Fruit fly (Drosophila melanogaster): Measurements from ENCODE around the gene BG642312.

BG642312 gene

DNA sequence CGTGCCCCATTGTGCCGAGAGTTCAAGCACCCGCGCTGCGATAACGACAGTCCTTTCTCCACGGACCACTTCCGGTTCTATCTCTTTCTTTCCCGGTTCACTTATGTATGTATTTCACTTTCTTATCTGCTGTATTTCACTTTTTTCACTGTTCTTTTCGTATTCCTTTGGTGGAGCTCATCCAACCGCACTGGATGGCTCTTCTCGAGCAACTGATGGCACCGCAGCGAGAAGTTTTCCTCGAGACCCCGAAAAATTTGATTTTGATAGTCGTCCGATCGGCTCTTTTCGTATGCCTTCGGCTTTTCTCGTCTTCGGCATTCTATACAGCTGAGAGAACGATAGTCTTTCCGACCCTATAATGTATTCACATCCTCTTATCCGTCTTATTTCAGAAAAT is 15.4 kb downstream of the BG642312 start, which contains the start of gene LanA (continued):
- TF ChIP-seq C15 (GFP tag; IDR thresholded peaks at IDR 0.05) (no peak), HmgZ (tag; optimal IDR thresholded peaks at IDR 0.05) (no peak), tgo (GFP tag; IDR thresholded peaks at IDR 0.05) (no peak), dmrt11E (tag; optimal IDR thresholded peaks at IDR 0.05) (no peak), CG9215 (GFP tag; IDR thresholded peaks at IDR 0.05) (no peak), CG12391 (tag; optimal IDR thresholded peaks at IDR 0.05) (no peak), ERR (GFP tag; optimal IDR thresholded peaks at IDR 0.05) (peak; percentile 11), CG13287 (GFP tag; IDR thresholded peaks at IDR 0.05; ENCODE audit: partially characterized antibody) (no peak; the same call in 1 of the 2 replicates), CG12299 (tag; optimal IDR thresholded peaks at IDR 0.05) (no peak), ftz-f1 (GFP tag; optimal IDR thresholded peaks at IDR 0.05) (peak; percentile 2), kni (GFP tag; optimal IDR thresholded peaks at IDR 0.05) (no peak), ci (GFP tag; IDR thresholded peaks at IDR 0.05) (peak; percentile 49; the same call in 2 of the 3 replicates), caup (GFP tag; optimal IDR thresholded peaks at IDR 0.05; ENCODE audit: severe bottlenecking) (peak; percentile 32), CG14860 (GFP tag; IDR thresholded peaks at IDR 0.05; ENCODE audit: partially characterized antibody) (no peak), CG8290 (GFP tag; optimal IDR thresholded peaks at IDR 0.05) (no peak), CG8290 (tag; optimal IDR thresholded peaks at IDR 0.05) (no peak), CG10654 (GFP tag; optimal IDR thresholded peaks at IDR 0.05) (no peak), Rfx (GFP tag; IDR thresholded peaks at IDR 0.05) (peak; percentile 30; the same call in 1 of the 2 replicates), Deaf1 (tag; optimal IDR thresholded peaks at IDR 0.05) (peak; percentile 98), CG6854 (GFP tag; optimal IDR thresholded peaks at IDR 0.05) (no peak), salm (tag; optimal IDR thresholded peaks at IDR 0.05) (peak; percentile 36), CG7839 (tag; optimal IDR thresholded peaks at IDR 0.05) (no peak), CG4328 (GFP tag; optimal IDR thresholded peaks at IDR 0.05) (no peak), ab (GFP tag; optimal IDR thresholded peaks at IDR 0.05) (no peak), Poxn (GFP tag; IDR thresholded peaks at IDR 0.05) (no peak), CG2202 (tag; optimal IDR thresholded peaks at IDR 0.05) (no peak), dpn (GFP tag; optimal IDR thresholded peaks at IDR 0.05) (no peak), so (GFP tag; IDR thresholded peaks at IDR 0.05) (peak; percentile 56; the same call in 2 of the 3 replicates), CG3847 (GFP tag; IDR thresholded peaks at IDR 0.05) (no peak), hbn (GFP tag; IDR thresholded peaks at IDR 0.05; ENCODE audit: partially characterized antibody) (no peak), Lim3 (GFP tag; IDR thresholded peaks at IDR 0.05) (no peak), odd (GFP tag; optimal IDR thresholded peaks at IDR 0.05) (no peak), CG10267 (tag; optimal IDR thresholded peaks at IDR 0.05) (no peak), CG1603 (tag; optimal IDR thresholded peaks at IDR 0.05) (peak; percentile 32), H2.0 (GFP tag; IDR thresholded peaks at IDR 0.05) (no peak), CG11093 (GFP tag; IDR thresholded peaks at IDR 0.05) (no peak), D (optimal IDR thresholded peaks at IDR 0.05) (no peak), D (GFP tag; optimal IDR thresholded peaks at IDR 0.05) (no peak), ATbp (GFP tag; optimal IDR thresholded peaks at IDR 0.05) (no peak), pho (GFP tag; optimal IDR thresholded peaks at IDR 0.05) (no peak), stc (GFP tag; IDR thresholded peaks at IDR 0.05) (no peak), CG17385 (GFP tag; optimal IDR thresholded peaks at IDR 0.05) (no peak), tin (GFP tag; optimal IDR thresholded peaks at IDR 0.05) (no peak), CG16779 (GFP tag; IDR thresholded peaks at IDR 0.05) (no peak), Scr (GFP tag; IDR thresholded peaks at IDR 0.05; ENCODE audit: partially characterized antibody) (0 out of 2 replicates have a peak, but pooled peaks have one; percentile 20), CG17802 (tag; optimal IDR thresholded peaks at IDR 0.05) (no peak), prd (optimal IDR thresholded peaks at IDR 0.05) (no peak), prd (GFP tag; IDR thresholded peaks at IDR 0.05) (0 out of 3 replicates have a peak, but pooled peaks have one; percentile 3), wdn (GFP tag; IDR thresholded peaks at IDR 0.05) (no peak), CG4730 (GFP tag; IDR thresholded peaks at IDR 0.05) (no peak), rib (GFP tag; IDR thresholded peaks at IDR 0.05) (0 out of 2 replicates have a peak, but pooled peaks have one; percentile 15), z (GFP tag; IDR thresholded peaks at IDR 0.05) (peak; percentile 28; the same call in 1 of the 3 replicates)
